Worm (Caenorhabditis elegans): Measurements from ENCODE around the gene ben-1.

Gene ben-1

ce11 chrIII:3540424-3540823, 1.0 kb downstream of the ben-1 start:
- no peak for TF ChIP-seq unc-3 (GFP tag; conservative IDR thresholded peaks at IDR 0.05)
- peak; percentile 16 for TF ChIP-seq unc-3 (tag; optimal IDR thresholded peaks at IDR 0.05)
- peak; percentile 88 for TF ChIP-seq ceh-31 (tag; optimal IDR thresholded peaks at IDR 0.05)
- TF ChIP-seq rnt-1 (tag; optimal IDR thresholded peaks at IDR 0.05), result peak; percentile 48
- no peak for TF ChIP-seq dmd-4 (tag; optimal IDR thresholded peaks at IDR 0.05; ENCODE audit: borderline replicate concordance)
- TF ChIP-seq ceh-14 (tag; optimal IDR thresholded peaks at IDR 0.05), result peak; percentile 41
- TF ChIP-seq elt-2 (tag; optimal IDR thresholded peaks at IDR 0.05), result peak; percentile 68
- peak; percentile 89 for TF ChIP-seq tbx-2 (tag; optimal IDR thresholded peaks at IDR 0.05)
- TF ChIP-seq fax-1 (tag; optimal IDR thresholded peaks at IDR 0.05), result peak; percentile 66
- no peak for TF ChIP-seq eyg-1 (tag; optimal IDR thresholded peaks at IDR 0.05)
- peak; percentile 14 for TF ChIP-seq ztf-16 (tag; optimal IDR thresholded peaks at IDR 0.05)
- TF ChIP-seq ceh-2 (tag; optimal IDR thresholded peaks at IDR 0.05), result peak; percentile 62
- TF ChIP-seq tbx-7 (tag; optimal IDR thresholded peaks at IDR 0.05), result peak; percentile 70
- TF ChIP-seq zip-5 (tag; optimal IDR thresholded peaks at IDR 0.05), result peak; percentile 64
- no peak for TF ChIP-seq gmeb-2 (tag; optimal IDR thresholded peaks at IDR 0.05)
- TF ChIP-seq hlh-8 (tag; optimal IDR thresholded peaks at IDR 0.05), result peak; percentile 64
- TF ChIP-seq ref-2 (tag; optimal IDR thresholded peaks at IDR 0.05), result peak; percentile 60
- no peak for TF ChIP-seq odd-2 (tag; optimal IDR thresholded peaks at IDR 0.05)
- TF ChIP-seq syd-9 (tag; optimal IDR thresholded peaks at IDR 0.05), result no peak
- no peak for TF ChIP-seq pha-2 (tag; optimal IDR thresholded peaks at IDR 0.05)
- TF ChIP-seq ceh-18 (tag; optimal IDR thresholded peaks at IDR 0.05), result peak; percentile 1
- TF ChIP-seq C08G9.2 (tag; optimal IDR thresholded peaks at IDR 0.05), result peak; percentile 72
- TF ChIP-seq ets-4 (tag; optimal IDR thresholded peaks at IDR 0.05), result peak; percentile 60
- peak; percentile 15 for TF ChIP-seq ttx-3 (tag; optimal IDR thresholded peaks at IDR 0.05)

- TF ChIP-seq ceh-45 (GFP tag; IDR thresholded peaks at IDR 0.05) (no peak), syd-9 (tag; optimal IDR thresholded peaks at IDR 0.05) (no peak), npax-4 (tag; optimal IDR thresholded peaks at IDR 0.05) (no peak), ceh-34 (tag; optimal IDR thresholded peaks at IDR 0.05) (no peak), ceh-2 (tag; optimal IDR thresholded peaks at IDR 0.05) (no peak), ceh-22 (tag; optimal IDR thresholded peaks at IDR 0.05) (no peak), hlh-30 (tag; optimal IDR thresholded peaks at IDR 0.05; ENCODE audit: insufficient read depth) (no peak), lin-11 (tag; optimal IDR thresholded peaks at IDR 0.05) (no peak), pha-2 (tag; optimal IDR thresholded peaks at IDR 0.05) (no peak), ceh-6 (GFP tag; optimal IDR thresholded peaks at IDR 0.05) (no peak), K02D7.2 (tag; optimal IDR thresholded peaks at IDR 0.05) (no peak), ttx-3 (tag; optimal IDR thresholded peaks at IDR 0.05) (no peak), C08G9.2 (tag; optimal IDR thresholded peaks at IDR 0.05) (no peak), pros-1 (tag; optimal IDR thresholded peaks at IDR 0.05) (no peak), ceh-48 (tag; optimal IDR thresholded peaks at IDR 0.05) (no peak), pax-1 (tag; optimal IDR thresholded peaks at IDR 0.05) (no peak), sdc-2 (tag; optimal IDR thresholded peaks at IDR 0.05) (no peak)
Observed at ce11 chrIII:3539499-3539898, 1.9 kb downstream of the ben-1 start.

- TF ChIP-seq Y22D7AL.16 (tag; optimal IDR thresholded peaks at IDR 0.05) (no peak), K09A11.1 (tag; optimal IDR thresholded peaks at IDR 0.05; ENCODE audit: insufficient read depth) (no peak), pat-9 (tag; optimal IDR thresholded peaks at IDR 0.05) (no peak), tbx-7 (tag; optimal IDR thresholded peaks at IDR 0.05) (no peak), ceh-34 (tag; optimal IDR thresholded peaks at IDR 0.05) (no peak), ceh-22 (tag; optimal IDR thresholded peaks at IDR 0.05) (no peak), fkh-6 (tag; optimal IDR thresholded peaks at IDR 0.05) (no peak), ceh-2 (tag; optimal IDR thresholded peaks at IDR 0.05) (no peak), F13H6.1 (tag; optimal IDR thresholded peaks at IDR 0.05) (no peak), ceh-6 (GFP tag; optimal IDR thresholded peaks at IDR 0.05) (no peak), lin-11 (tag; optimal IDR thresholded peaks at IDR 0.05) (no peak), hlh-8 (tag; optimal IDR thresholded peaks at IDR 0.05) (no peak), ceh-14 (tag; optimal IDR thresholded peaks at IDR 0.05) (no peak), pax-1 (tag; optimal IDR thresholded peaks at IDR 0.05) (no peak), hlh-6 (tag; optimal IDR thresholded peaks at IDR 0.05) (no peak), elt-2 (tag; optimal IDR thresholded peaks at IDR 0.05) (no peak), fkh-10 (GFP tag; optimal IDR thresholded peaks at IDR 0.05) (no peak)
Observed at ce11 chrIII:3537401-3537800, 4.0 kb downstream of the ben-1 start, which contains the start of gene cfap-20. cfap-20 (minus strand) TSS chrIII:3537501.
